Fruit fly (Drosophila melanogaster) whole organism, prepupa: ENCODE results near the gene CG12017.

Experiments used
- Blimp-1 ChIP-seq: fragments of 200-800 bp; sonication (Bioruptor generic); optimal IDR thresholded peaks from 3 replicates; lab custom pipeline; 2017; ENCODE audit warnings: missing biosample characterization, missing genetic modification characterization, mild to moderate bottlenecking, moderate library complexity, missing genetic modification reagents
- CG10669 ChIP-seq: fragments of 200-800 bp; sonication (Bioruptor generic); optimal IDR thresholded peaks from 3 replicates; lab custom pipeline; 2018; ENCODE audit warnings: missing biosample characterization, mild to moderate bottlenecking, missing genetic modification characterization, moderate library complexity
- CG6276 ChIP-seq: fragments of 200-800 bp; sonication (Bioruptor generic); optimal IDR thresholded peaks from 2 replicates; lab custom pipeline; 2017; ENCODE audit warnings: missing biosample characterization, mild to moderate bottlenecking, missing genetic modification characterization
- Met ChIP-seq: fragments of 200-800 bp; sonication (Bioruptor generic); optimal IDR thresholded peaks from 3 replicates; lab custom pipeline; 2016; ENCODE audit warnings: missing biosample characterization, missing genetic modification characterization
- Sox102F ChIP-seq: fragments of 200-800 bp; sonication (Bioruptor generic); optimal IDR thresholded peaks from 2 replicates; lab custom pipeline; 2016; ENCODE audit warnings: missing biosample characterization, mild to moderate bottlenecking, missing genetic modification characterization
- achi ChIP-seq: fragments of 200-800 bp; sonication (Bioruptor generic); optimal IDR thresholded peaks from 3 replicates; lab custom pipeline; 2016; ENCODE audit warnings: missing biosample characterization, missing genetic modification characterization
- dac ChIP-seq: fragments of 200-800 bp; sonication (Bioruptor generic); optimal IDR thresholded peaks from 2 replicates; lab custom pipeline; 2017; ENCODE audit warnings: missing biosample characterization, mild to moderate bottlenecking, missing genetic modification characterization
- fd59A ChIP-seq: fragments of 200-800 bp; sonication (Bioruptor generic); optimal IDR thresholded peaks from 2 replicates; lab custom pipeline; 2017; ENCODE audit warnings: missing biosample characterization, mild to moderate bottlenecking, missing genetic modification characterization, missing genetic modification reagents
- pdm3 ChIP-seq: fragments of 200-800 bp; sonication (Bioruptor generic); optimal IDR thresholded peaks from 3 replicates; lab custom pipeline; 2016; ENCODE audit warnings: missing biosample characterization, missing genetic modification characterization

DNA sequence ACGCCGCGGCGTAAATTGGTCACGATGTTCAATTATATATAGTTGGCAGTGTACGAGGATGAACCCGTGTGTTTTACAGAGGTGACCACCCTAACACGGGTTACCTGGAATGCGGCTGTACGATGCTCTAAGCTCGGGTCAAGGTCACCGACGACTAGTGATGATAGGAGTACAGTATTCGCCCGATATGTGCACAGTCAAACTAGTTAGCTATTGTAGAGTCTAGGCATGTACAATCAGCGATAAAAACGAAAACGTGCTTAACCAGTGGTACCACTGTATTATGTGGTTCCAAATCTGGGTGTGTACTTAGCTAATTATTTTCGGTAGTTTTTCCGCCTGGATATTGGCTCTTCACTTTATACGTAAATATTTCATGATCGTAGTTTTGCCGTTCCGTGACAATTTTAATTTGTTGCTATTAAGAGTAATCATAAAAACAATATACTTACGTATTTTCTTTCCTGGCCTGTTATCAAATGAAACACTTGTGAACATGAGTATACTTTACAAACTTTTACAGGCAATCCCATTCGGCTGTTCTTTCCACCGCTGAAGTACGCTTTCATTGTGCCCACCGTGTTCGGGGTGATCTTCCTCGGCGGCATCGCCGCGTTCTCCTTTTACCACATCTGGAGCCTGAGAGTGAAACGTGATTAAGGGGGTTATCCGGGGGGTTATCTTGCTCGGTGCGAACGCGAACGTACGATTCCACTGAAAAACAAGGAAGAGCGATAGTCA is 40.1 kb downstream of the CG12017 start:
- no peak for TF ChIP-seq CG6276 (GFP tag; lab: Kevin White, UChicago)
- TF ChIP-seq Sox102F (GFP tag; lab: Kevin White, UChicago), result no peak
- no peak for TF ChIP-seq Blimp-1
- no peak for TF ChIP-seq fd59A (GFP tag; lab: Kevin White, UChicago)
- no peak for TF ChIP-seq achi (GFP tag; lab: Kevin White, UChicago)
- peak; percentile 21 for TF ChIP-seq CG10669 (GFP tag; lab: Kevin White, UChicago)
- TF ChIP-seq pdm3, result no peak
- TF ChIP-seq Met (GFP tag; lab: Kevin White, UChicago), result no peak
- no peak for TF ChIP-seq dac (GFP tag; lab: Kevin White, UChicago)
